Worm (Caenorhabditis elegans) whole organism, midembryonic: ENCODE measurements around the gene Y38H6C.4.

ENCODE experiments used
- T22C8.4 ChIP-seq: fragments of 200-800 bp; sonication (Bioruptor generic); IDR thresholded peaks from 2 replicates; pipeline ENCODE4 v1.3.6; 2022; ENCODE audit warnings: missing genetic modification characterization, missing compliant biosample characterization
- cog-1 ChIP-seq: sonication (generic microtip); optimal IDR thresholded peaks from 2 replicates; lab custom pipeline; 2016; ENCODE audit warnings: missing genetic modification characterization, missing compliant biosample characterization
- flt-1 ChIP-seq: fragments of 200-800 bp; sonication (Bioruptor generic); IDR thresholded peaks from 2 replicates; pipeline ENCODE4 v1.3.6; 2022; ENCODE audit warnings: missing genetic modification characterization, missing compliant biosample characterization
- ztf-23 ChIP-seq: fragments of 200-800 bp; sonication (Bioruptor generic); IDR thresholded peaks from 2 replicates; pipeline ENCODE4 v1.3.6; 2022; ENCODE audit warnings: missing genetic modification reagents, missing genetic modification characterization, missing compliant biosample characterization

- no peak for TF ChIP-seq T22C8.4 (GFP tag; lab: Robert Waterston, UW)
- TF ChIP-seq flt-1, result no peak
- no peak for TF ChIP-seq cog-1
- no peak for TF ChIP-seq ztf-23 (GFP tag; lab: Robert Waterston, UW)
These were observed 34.5 kb downstream of the Y38H6C.4 start, which contains the start of gene B0250.8 for ce11 chrV:20470385-20470784.
